Fruit fly (Drosophila melanogaster) whole organism, embryonic: ENCODE data around the gene mld.

ENCODE experiments used
- Abd-B ChIP-seq: fragments of 200-800 bp; sonication (Bioruptor generic); optimal IDR thresholded peaks from 2 replicates; lab custom pipeline; 2018; ENCODE audit warnings: missing biosample characterization, mild to moderate bottlenecking, missing genetic modification characterization, moderate library complexity
- CG11093 ChIP-seq: fragments of 200-800 bp; sonication (Bioruptor generic); IDR thresholded peaks from 3 replicates; pipeline ENCODE4 v1.3.6; 2022; ENCODE audit warnings: missing biosample characterization, missing genetic modification characterization
- CG11560 ChIP-seq: fragments of 200-800 bp; sonication (Bioruptor generic); IDR thresholded peaks from 3 replicates; pipeline ENCODE4 v1.3.6; 2022; ENCODE audit warnings: missing biosample characterization, missing genetic modification characterization
- CG12104 ChIP-seq: fragments of 200-800 bp; sonication (Bioruptor generic); optimal IDR thresholded peaks from 3 replicates; lab custom pipeline; 2016; ENCODE audit warnings: missing biosample characterization, missing genetic modification characterization
- CG12236 ChIP-seq: fragments of 200-800 bp; sonication (Bioruptor generic); optimal IDR thresholded peaks from 2 replicates; lab custom pipeline; 2016; ENCODE audit warnings: missing biosample characterization, missing genetic modification characterization
- CG12942 ChIP-seq: fragments of 200-800 bp; sonication (Bioruptor generic); optimal IDR thresholded peaks from 3 replicates; lab custom pipeline; 2016; ENCODE audit warnings: missing biosample characterization, missing genetic modification characterization
- CG1529 ChIP-seq: fragments of 200-800 bp; sonication (Bioruptor generic); optimal IDR thresholded peaks from 3 replicates; lab custom pipeline; 2018; ENCODE audit warnings: missing biosample characterization, missing genetic modification characterization
- CG15696 ChIP-seq: fragments of 200-800 bp; sonication (Bioruptor generic); optimal IDR thresholded peaks from 2 replicates; lab custom pipeline; 2019; ENCODE audit warnings: missing biosample characterization, mild to moderate bottlenecking, missing genetic modification characterization, moderate library complexity
- CG16779 ChIP-seq: fragments of 200-800 bp; sonication (Bioruptor generic); IDR thresholded peaks from 2 replicates; pipeline ENCODE4 v1.3.6; 2022; ENCODE audit warnings: missing biosample characterization, missing genetic modification characterization
- CG17361 ChIP-seq: fragments of 200-800 bp; sonication (Bioruptor generic); IDR thresholded peaks from 3 replicates; pipeline ENCODE4 v1.3.6; 2022; ENCODE audit warnings: missing biosample characterization, missing genetic modification characterization
- CG17385 ChIP-seq: fragments of 200-800 bp; sonication (Bioruptor generic); optimal IDR thresholded peaks from 3 replicates; lab custom pipeline; 2018; ENCODE audit warnings: missing biosample characterization, mild to moderate bottlenecking, missing genetic modification characterization
- CG1832 ChIP-seq: fragments of 200-800 bp; sonication (Bioruptor generic); optimal IDR thresholded peaks from 2 replicates; lab custom pipeline; 2017; ENCODE audit warnings: missing biosample characterization, mild to moderate bottlenecking, missing genetic modification characterization, inconsistent platforms
- CG3995 ChIP-seq: fragments of 200-800 bp; sonication (Bioruptor generic); optimal IDR thresholded peaks from 3 replicates; lab custom pipeline; 2016; ENCODE audit warnings: missing biosample characterization, missing genetic modification characterization
- CG6683 ChIP-seq: fragments of 200-800 bp; sonication (Bioruptor generic); optimal IDR thresholded peaks from 2 replicates; lab custom pipeline; 2017; ENCODE audit warnings: missing biosample characterization, mild to moderate bottlenecking, missing genetic modification characterization, missing genetic modification reagents
- CG9437 ChIP-seq: fragments of 200-800 bp; sonication (Bioruptor generic); optimal IDR thresholded peaks from 2 replicates; lab custom pipeline; 2018; ENCODE audit warnings: missing biosample characterization, mild to moderate bottlenecking, missing genetic modification characterization
- CG9932 ChIP-seq: fragments of 200-800 bp; sonication (Bioruptor generic); IDR thresholded peaks from 2 replicates; pipeline ENCODE4 v1.3.6; 2022; ENCODE audit warnings: missing biosample characterization, missing genetic modification characterization
- Dp ChIP-seq: fragments of 200-800 bp; sonication (Bioruptor generic); optimal IDR thresholded peaks from 2 replicates; lab custom pipeline; 2018; ENCODE audit warnings: missing biosample characterization, mild to moderate bottlenecking, missing genetic modification characterization, moderate library complexity
- HLHmδ ChIP-seq: fragments of 200-800 bp; sonication (Bioruptor generic); optimal IDR thresholded peaks from 2 replicates; lab custom pipeline; 2018; ENCODE audit warnings: missing biosample characterization, mild to moderate bottlenecking, missing genetic modification characterization, moderate library complexity
- HmgZ ChIP-seq: fragments of 200-800 bp; sonication (Bioruptor generic); optimal IDR thresholded peaks from 2 replicates; lab custom pipeline; 2018; ENCODE audit warnings: missing biosample characterization, mild to moderate bottlenecking, missing genetic modification characterization
- Hmr ChIP-seq: fragments of 200-800 bp; sonication (Bioruptor generic); optimal IDR thresholded peaks from 3 replicates; lab custom pipeline; 2017; ENCODE audit warnings: mild to moderate bottlenecking, missing biosample characterization, missing genetic modification reagents, missing genetic modification characterization
- Jarid2 ChIP-seq: fragments of 200-800 bp; sonication (Bioruptor generic); optimal IDR thresholded peaks from 3 replicates; lab custom pipeline; 2017; ENCODE audit warnings: mild to moderate bottlenecking, missing biosample characterization, missing genetic modification reagents, missing genetic modification characterization
- Ptx1 ChIP-seq: fragments of 200-800 bp; sonication (Bioruptor generic); IDR thresholded peaks from 2 replicates; pipeline ENCODE4 v1.3.6; 2022; ENCODE audit warnings: missing biosample characterization, missing genetic modification characterization
- Sin3A ChIP-seq: fragments of >200 bp; optimal IDR thresholded peaks from 2 replicates; lab custom pipeline; 2018
- Six4 ChIP-seq: fragments of 200-800 bp; sonication (Bioruptor generic); optimal IDR thresholded peaks from 2 replicates; lab custom pipeline; 2016; ENCODE audit warnings: missing biosample characterization, missing genetic modification characterization
- Spps ChIP-seq: fragments of 200-800 bp; sonication (Bioruptor generic); optimal IDR thresholded peaks from 2 replicates; lab custom pipeline; 2018; ENCODE audit warnings: missing biosample characterization, mild to moderate bottlenecking, missing genetic modification characterization
- TFAM ChIP-seq: fragments of 200-800 bp; sonication (Bioruptor generic); optimal IDR thresholded peaks from 2 replicates; lab custom pipeline; 2017; ENCODE audit warnings: missing biosample characterization, missing genetic modification characterization, inconsistent platforms
- Tbp ChIP-seq: fragments of >200 bp; optimal IDR thresholded peaks from 2 replicates; lab custom pipeline; 2018; ENCODE audit warnings: missing biosample characterization, missing genetic modification characterization
- al ChIP-seq: fragments of 200-800 bp; sonication (Bioruptor generic); IDR thresholded peaks from 2 replicates; pipeline ENCODE4 v1.3.6; 2022; ENCODE audit warnings: missing biosample characterization, missing genetic modification characterization
- bcd ChIP-seq: fragments of 200-800 bp; sonication (Bioruptor generic); optimal IDR thresholded peaks from 2 replicates; lab custom pipeline; 2017; ENCODE audit warnings: missing biosample characterization, mild to moderate bottlenecking, missing genetic modification characterization
- bsh ChIP-seq, 2 experiments: fragments of 200-800 bp; sonication (Bioruptor generic); optimal IDR thresholded peaks; 2 replicates each; lab custom pipeline; 2017 to 2018; ENCODE audit warnings: mild to moderate bottlenecking in 2 of 2, missing biosample characterization in 2 of 2, missing genetic modification characterization in 2 of 2, moderate library complexity in 1 of 2
- cato ChIP-seq: fragments of 200-800 bp; sonication (Bioruptor generic); optimal IDR thresholded peaks from 2 replicates; lab custom pipeline; 2016; ENCODE audit warnings: missing biosample characterization, missing genetic modification characterization, borderline replicate concordance
- caup ChIP-seq: fragments of 200-800 bp; sonication (Bioruptor generic); optimal IDR thresholded peaks from 3 replicates; lab custom pipeline; 2017; ENCODE audit warnings: missing biosample characterization, mild to moderate bottlenecking, missing genetic modification characterization, moderate library complexity; ENCODE audit not compliant: severe bottlenecking
- corto ChIP-seq: fragments of 200-800 bp; sonication (Bioruptor generic); optimal IDR thresholded peaks from 2 replicates; lab custom pipeline; 2016; ENCODE audit warnings: missing biosample characterization, mild to moderate bottlenecking, missing genetic modification characterization, moderate library complexity
- esg ChIP-seq: fragments of 200-800 bp; sonication (Bioruptor generic); conservative IDR thresholded peaks from 2 replicates; pipeline ENCODE4 v1.3.6; 2022; ENCODE audit warnings: missing biosample characterization, missing genetic modification characterization
- fd96Cb ChIP-seq: fragments of 200-800 bp; sonication (Bioruptor generic); optimal IDR thresholded peaks from 2 replicates; lab custom pipeline; 2018; ENCODE audit warnings: missing biosample characterization, mild to moderate bottlenecking, missing genetic modification characterization, moderate library complexity
- gsb ChIP-seq: fragments of 200-800 bp; sonication (Bioruptor generic); IDR thresholded peaks from 2 replicates; pipeline ENCODE4 v1.3.6; 2022; ENCODE audit warnings: missing biosample characterization, missing genetic modification characterization
- gt ChIP-seq: fragments of 200-800 bp; sonication (Bioruptor generic); IDR thresholded peaks from 2 replicates; pipeline ENCODE4 v1.3.6; 2022; ENCODE audit warnings: missing biosample characterization, missing genetic modification characterization
- hb ChIP-seq: fragments of 200-800 bp; sonication (Bioruptor generic); IDR thresholded peaks from 3 replicates; pipeline ENCODE4 v1.3.6; 2022; ENCODE audit warnings: missing biosample characterization, missing genetic modification characterization; ENCODE audit not compliant: partially characterized antibody
- hkb ChIP-seq, 2 experiments: fragments of 200-800 bp in 1 of 2; fragments of >200 bp in 1 of 2; sonication (Bioruptor generic) in 1 of 2; IDR thresholded peaks in 1 of 2; optimal IDR thresholded peaks in 1 of 2; 2 replicates each; pipeline versions ENCODE4 v1.3.6 to Lab custom; 2017 to 2022; ENCODE audit warnings: missing biosample characterization in 1 of 2, missing genetic modification characterization in 1 of 2
- mld ChIP-seq: fragments of 200-800 bp; sonication (Bioruptor generic); IDR thresholded peaks from 3 replicates; pipeline ENCODE4 v1.3.6; 2022; ENCODE audit warnings: missing biosample characterization, missing genetic modification characterization; ENCODE audit not compliant: partially characterized antibody
- nerfin-1 ChIP-seq: fragments of 200-800 bp; sonication (Bioruptor generic); optimal IDR thresholded peaks from 3 replicates; lab custom pipeline; 2019; ENCODE audit warnings: missing biosample characterization, mild to moderate bottlenecking, missing genetic modification characterization, moderate library complexity
- run ChIP-seq: fragments of 200-800 bp; sonication (Bioruptor generic); optimal IDR thresholded peaks from 3 replicates; lab custom pipeline; 2018; ENCODE audit warnings: missing biosample characterization, mild to moderate bottlenecking, missing genetic modification characterization
- sens ChIP-seq: fragments of 200-800 bp; sonication (Bioruptor generic); peaks from one replicate; lab custom pipeline; 2016; ENCODE audit warnings: missing biosample characterization, missing genetic modification characterization
- sob ChIP-seq: fragments of 200-800 bp; sonication (Bioruptor generic); IDR thresholded peaks from 2 replicates; pipeline ENCODE4 v1.3.6; 2022; ENCODE audit warnings: missing biosample characterization, missing genetic modification characterization
- stwl ChIP-seq: fragments of 200-800 bp; sonication (Bioruptor generic); optimal IDR thresholded peaks from 3 replicates; lab custom pipeline; 2018; ENCODE audit warnings: missing biosample characterization, mild to moderate bottlenecking, missing genetic modification characterization, moderate library complexity
- tgo ChIP-seq: fragments of 200-800 bp; sonication (Bioruptor generic); IDR thresholded peaks from 3 replicates; pipeline ENCODE4 v1.3.6; 2022; ENCODE audit warnings: missing biosample characterization, missing genetic modification characterization
- trh ChIP-seq: fragments of 200-800 bp; sonication (Bioruptor generic); optimal IDR thresholded peaks from 2 replicates; lab custom pipeline; 2016; ENCODE audit warnings: missing biosample characterization, missing genetic modification characterization
- unpg ChIP-seq: fragments of 200-800 bp; sonication (Bioruptor generic); optimal IDR thresholded peaks from 3 replicates; lab custom pipeline; 2018; ENCODE audit warnings: missing biosample characterization, mild to moderate bottlenecking, missing genetic modification characterization, moderate library complexity
- wek ChIP-seq: fragments of 200-800 bp; sonication (Bioruptor generic); optimal IDR thresholded peaks from 3 replicates; lab custom pipeline; 2018; ENCODE audit warnings: missing biosample characterization, mild to moderate bottlenecking, missing genetic modification characterization, moderate library complexity
- zen2 ChIP-seq: fragments of 200-800 bp; sonication (Bioruptor generic); IDR thresholded peaks from 3 replicates; pipeline ENCODE4 v1.3.6; 2022; ENCODE audit warnings: missing biosample characterization, missing genetic modification characterization; ENCODE audit not compliant: partially characterized antibody

The mld gene

DNA sequence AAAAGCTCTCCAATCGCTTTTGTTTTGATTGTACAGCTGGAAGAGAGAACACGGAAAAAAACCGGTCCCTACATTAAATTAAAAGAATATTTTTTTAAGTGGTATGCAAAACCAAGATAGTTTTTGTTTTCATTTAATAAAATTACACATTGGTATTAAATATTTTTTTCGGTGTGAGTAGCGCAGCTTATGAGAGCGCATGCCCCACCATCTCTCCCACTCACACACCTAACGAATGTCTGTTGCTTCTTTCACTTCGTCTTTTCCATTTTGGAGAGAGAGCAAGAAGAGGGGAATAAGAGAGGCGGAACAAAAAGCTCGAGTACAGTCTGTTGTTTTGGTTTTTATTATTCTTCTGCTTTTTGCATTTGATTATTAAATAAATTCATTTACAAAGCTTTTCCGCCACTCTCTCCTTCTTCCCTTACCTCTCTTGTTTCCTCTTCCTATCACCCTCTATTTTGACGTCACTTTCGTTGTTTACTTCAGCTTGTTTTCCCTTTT lies 12.9 kb upstream of the mld start (continued):
- TF ChIP-seq Six4: peak; percentile 96
- TF ChIP-seq bsh (GFP tag; optimal IDR thresholded peaks at IDR 0.05; lab: Kevin White, UChicago): peak; percentile 90 to 98
- TF ChIP-seq zen2 (GFP tag; lab: Robert Waterston, UW): no peak
- peak; percentile 99 for TF ChIP-seq Hmr (GFP tag; lab: Kevin White, UChicago)
- TF ChIP-seq nerfin-1 (tag; lab: Kevin White, UChicago): peak; percentile 94
- TF ChIP-seq run (tag; lab: Kevin White, UChicago): peak; percentile 97
- peak; percentile 99 for TF ChIP-seq caup (GFP tag; lab: Kevin White, UChicago)
- TF ChIP-seq al (GFP tag; lab: Robert Waterston, UW): peak; percentile 96
- TF ChIP-seq CG11560 (tag; lab: Robert Waterston, UW): peak; percentile 88; the same call in 2 of the 3 replicates
- peak; percentile 74 for TF ChIP-seq CG15696 (tag; lab: Kevin White, UChicago)
- peak; percentile 91 for TF ChIP-seq trh
- peak; percentile 95 for TF ChIP-seq CG12104 (GFP tag; lab: Kevin White, UChicago)
- peak; percentile 97 for TF ChIP-seq esg (GFP tag; lab: Robert Waterston, UW)
- peak; percentile 97 for TF ChIP-seq CG17361 (GFP tag; lab: Robert Waterston, UW)
- peak; percentile 99 for TF ChIP-seq sob (GFP tag; lab: Robert Waterston, UW)
- peak; percentile 34 for TF ChIP-seq Dp
- TF ChIP-seq HLHmδ (GFP tag; lab: Kevin White, UChicago): no peak
- no peak for TF ChIP-seq CG1832 (GFP tag; lab: Kevin White, UChicago)
- peak; percentile 90 for TF ChIP-seq gt
- TF ChIP-seq CG16779 (GFP tag; lab: Robert Waterston, UW): peak; percentile 98
- no peak for TF ChIP-seq Sin3A
- TF ChIP-seq stwl (tag; lab: Kevin White, UChicago): no peak
- TF ChIP-seq tgo (GFP tag; lab: Robert Waterston, UW): peak; percentile 98
- TF ChIP-seq cato (GFP tag; lab: Kevin White, UChicago): peak; percentile 90
- TF ChIP-seq CG9932 (GFP tag; lab: Robert Waterston, UW): peak; percentile 99
- peak; percentile 98 for TF ChIP-seq unpg (GFP tag; lab: Kevin White, UChicago)
- peak; percentile 97 for TF ChIP-seq gsb (GFP tag; lab: Robert Waterston, UW)
- TF ChIP-seq CG12942: peak; percentile 94
- no peak for TF ChIP-seq hkb (optimal IDR thresholded peaks at IDR 0.05; lab: Kevin White, UChicago)
- TF ChIP-seq hkb (GFP tag; IDR thresholded peaks at IDR 0.05; lab: Robert Waterston, UW): peak; percentile 99
- TF ChIP-seq Jarid2 (GFP tag; lab: Kevin White, UChicago): peak; percentile 89
- peak; percentile 88 for TF ChIP-seq Abd-B (GFP tag; lab: Kevin White, UChicago)
- TF ChIP-seq Spps (tag; lab: Kevin White, UChicago): peak; percentile 89
- TF ChIP-seq CG9437 (GFP tag; lab: Kevin White, UChicago): peak; percentile 91
- peak; percentile 99 for TF ChIP-seq HmgZ (tag; lab: Kevin White, UChicago)
- TF ChIP-seq TFAM (GFP tag; lab: Kevin White, UChicago): peak; percentile 78
- TF ChIP-seq CG17385 (GFP tag; lab: Kevin White, UChicago): peak; percentile 97
- TF ChIP-seq CG12236 (GFP tag; lab: Kevin White, UChicago): peak; percentile 84
- TF ChIP-seq bcd (GFP tag; lab: Kevin White, UChicago): peak; percentile 97
- TF ChIP-seq CG6683: peak; percentile 97
- TF ChIP-seq sens (GFP tag; lab: Kevin White, UChicago): peak; percentile 100
- TF ChIP-seq CG3995 (GFP tag; lab: Kevin White, UChicago): peak; percentile 79
- TF ChIP-seq hb: no peak
- peak; percentile 95 for TF ChIP-seq CG11093 (GFP tag; lab: Robert Waterston, UW)
- no peak for TF ChIP-seq mld
- no peak for TF ChIP-seq Tbp (GFP tag; lab: Kevin White, UChicago)
- TF ChIP-seq CG1529 (GFP tag; lab: Kevin White, UChicago): peak; percentile 96
- TF ChIP-seq fd96Cb (tag; lab: Kevin White, UChicago): peak; percentile 95
- TF ChIP-seq Ptx1 (GFP tag; lab: Robert Waterston, UW): peak; percentile 98
- peak; percentile 78 for TF ChIP-seq wek (GFP tag; lab: Kevin White, UChicago)
- peak; percentile 99 for TF ChIP-seq corto (GFP tag; lab: Kevin White, UChicago)
